Worm (Caenorhabditis elegans) whole organism, L1 larva: Measurements from ENCODE around the gene twk-6.

ENCODE experiments used
- C04F5.9 ChIP-seq: sonication (generic microtip); optimal IDR thresholded peaks from 2 replicates; lab custom pipeline; 2016; ENCODE audit warnings: missing genetic modification characterization, missing compliant biosample characterization
- C34B4.2 ChIP-seq: sonication (generic microtip); optimal IDR thresholded peaks from 2 replicates; lab custom pipeline; 2017; ENCODE audit warnings: mild to moderate bottlenecking, missing genetic modification characterization, missing compliant biosample characterization
- F16B12.6 ChIP-seq: fragments of 150-350 bp; optimal IDR thresholded peaks from 2 replicates; lab custom pipeline; 2014; ENCODE audit warnings: missing biosample characterization, missing genetic modification characterization
- Y116A8C.19 ChIP-seq: sonication (generic microtip); optimal IDR thresholded peaks from 2 replicates; lab custom pipeline; 2016; ENCODE audit warnings: missing compliant biosample characterization, missing genetic modification characterization, borderline replicate concordance
- aha-1 ChIP-seq: fragments of 150-350 bp; optimal IDR thresholded peaks from 2 replicates; lab custom pipeline; 2014; ENCODE audit warnings: missing biosample characterization, missing genetic modification characterization
- alr-1 ChIP-seq: fragments of 200-800 bp; sonication (Bioruptor generic); optimal IDR thresholded peaks from 2 replicates; lab custom pipeline; 2018; ENCODE audit warnings: borderline replicate concordance, mild to moderate bottlenecking, missing genetic modification characterization, missing compliant biosample characterization
- ceh-8 ChIP-seq: fragments of 200-800 bp; sonication (Bioruptor generic); optimal IDR thresholded peaks from 2 replicates; lab custom pipeline; 2018; ENCODE audit warnings: mild to moderate bottlenecking, missing genetic modification characterization, moderate library complexity, missing compliant biosample characterization
- ceh-82 ChIP-seq, 3 experiments: fragments of 150-350 bp in 1 of 3; sonication (generic microtip) in 2 of 3; optimal IDR thresholded peaks; 2 replicates each; lab custom pipeline; 2014 to 2017; ENCODE audit warnings: missing biosample characterization in 3 of 3, missing genetic modification characterization in 3 of 3
- ces-1 ChIP-seq: fragments of 150-350 bp; optimal IDR thresholded peaks from 2 replicates; lab custom pipeline; 2014; ENCODE audit warnings: missing biosample characterization, missing genetic modification reagents, missing genetic modification characterization
- dpl-1 ChIP-seq, 3 experiments: fragments of 150-350 bp in 2 of 3; sonication (generic microtip) in 1 of 3; optimal IDR thresholded peaks; 2 replicates each; lab custom pipeline; 2014 to 2017; ENCODE audit warnings: missing biosample characterization in 3 of 3, missing genetic modification characterization in 3 of 3, missing genetic modification reagents in 3 of 3
- efl-1 ChIP-seq, 4 experiments: fragments of 150-350 bp; optimal IDR thresholded peaks in 3 of 4; peaks in 1 of 4; 1 replicate in 1 of 4; 2 replicates in 3 of 4; lab custom pipeline; 2014; ENCODE audit warnings: missing biosample characterization in 2 of 4, missing genetic modification characterization in 2 of 4, missing genetic modification reagents in 2 of 4
- egl-13 ChIP-seq: sonication (generic microtip); optimal IDR thresholded peaks from 2 replicates; lab custom pipeline; 2016; ENCODE audit warnings: missing genotype, missing genetic modification reagents, missing genetic modification characterization, missing compliant biosample characterization
- egl-27 ChIP-seq, 2 experiments: fragments of 150-350 bp in 1 of 2; sonication (generic microtip); optimal IDR thresholded peaks; 3 replicates each; lab custom pipeline; 2017 to 2018; ENCODE audit warnings: missing biosample characterization in 2 of 2, missing genetic modification characterization in 2 of 2, missing genetic modification reagents in 2 of 2
- elt-2 ChIP-seq: sonication (generic microtip); optimal IDR thresholded peaks from 2 replicates; lab custom pipeline; 2016; ENCODE audit warnings: missing genetic modification characterization, mild to moderate bottlenecking, inconsistent platforms, missing compliant biosample characterization, missing genetic modification reagents
- elt-3 ChIP-seq, 6 experiments: fragments of 150-350 bp in 1 of 6; sonication (generic microtip); optimal IDR thresholded peaks; 2 replicates each; lab custom pipeline; 2017 to 2018; ENCODE audit warnings: missing biosample characterization in 6 of 6, missing genetic modification characterization in 6 of 6, inconsistent platforms in 1 of 6
- fkh-4 ChIP-seq: sonication (generic microtip); optimal IDR thresholded peaks from 2 replicates; lab custom pipeline; 2016; ENCODE audit warnings: missing compliant biosample characterization, missing genetic modification characterization, borderline replicate concordance
- fkh-8 ChIP-seq: sonication (generic microtip); optimal IDR thresholded peaks from 2 replicates; lab custom pipeline; 2016; ENCODE audit warnings: mild to moderate bottlenecking, missing genetic modification characterization, missing compliant biosample characterization
- fos-1 ChIP-seq: fragments of 150-350 bp; optimal IDR thresholded peaks from 2 replicates; lab custom pipeline; 2014; ENCODE audit warnings: missing biosample characterization, missing genetic modification characterization
- grh-1 ChIP-seq: fragments of 200-800 bp; sonication (Bioruptor generic); IDR thresholded peaks from 2 replicates; pipeline ENCODE4 v1.3.6; 2022; ENCODE audit warnings: missing genetic modification reagents, missing genetic modification characterization, missing compliant biosample characterization
- hlh-17 ChIP-seq: fragments of 200-800 bp; sonication (Bioruptor generic); optimal IDR thresholded peaks from 2 replicates; lab custom pipeline; 2018; ENCODE audit warnings: missing genetic modification characterization, mild to moderate bottlenecking, missing compliant biosample characterization, moderate library complexity, borderline replicate concordance
- irx-1 ChIP-seq: sonication (generic microtip); optimal IDR thresholded peaks from 2 replicates; lab custom pipeline; 2016; ENCODE audit warnings: missing genetic modification characterization, missing compliant biosample characterization
- jun-1 ChIP-seq: fragments of 150-350 bp; optimal IDR thresholded peaks from 2 replicates; lab custom pipeline; 2014; ENCODE audit warnings: missing biosample characterization, missing genetic modification reagents, missing genetic modification characterization
- lin-13 ChIP-seq: fragments of 150-350 bp; optimal IDR thresholded peaks from 2 replicates; lab custom pipeline; 2014; ENCODE audit warnings: missing biosample characterization, missing genetic modification reagents, missing genetic modification characterization
- lin-15B ChIP-seq: fragments of 150-350 bp; sonication (generic microtip); optimal IDR thresholded peaks from 3 replicates; lab custom pipeline; 2014; ENCODE audit warnings: missing biosample characterization, missing genetic modification characterization
- lin-35 ChIP-seq, 2 experiments: fragments of 150-350 bp; optimal IDR thresholded peaks; 2 replicates each; lab custom pipeline; 2014; ENCODE audit warnings: missing biosample characterization in 2 of 2, missing genetic modification characterization in 2 of 2, missing genetic modification reagents in 2 of 2
- lsy-2 ChIP-seq, 2 experiments: fragments of 150-350 bp; optimal IDR thresholded peaks; 2 replicates each; lab custom pipeline; 2014; ENCODE audit warnings: missing biosample characterization in 2 of 2, missing genetic modification characterization in 2 of 2
- mab-9 ChIP-seq: fragments of 200-800 bp; sonication (Bioruptor generic); IDR thresholded peaks from 2 replicates; pipeline ENCODE4 v1.3.6; 2022; ENCODE audit warnings: missing genetic modification reagents, missing genetic modification characterization, missing compliant biosample characterization
- nhr-19 ChIP-seq: fragments of 200-800 bp; sonication (Bioruptor generic); conservative IDR thresholded peaks from 2 replicates; pipeline ENCODE4 v1.3.6; 2022; ENCODE audit warnings: missing genetic modification characterization, missing compliant biosample characterization
- nhr-20 ChIP-seq: sonication (generic microtip); optimal IDR thresholded peaks from 2 replicates; lab custom pipeline; 2016; ENCODE audit warnings: mild to moderate bottlenecking, missing genetic modification characterization, missing compliant biosample characterization
- nhr-28 ChIP-seq: fragments of 150-350 bp; optimal IDR thresholded peaks from 2 replicates; lab custom pipeline; 2014; ENCODE audit warnings: missing biosample characterization, missing genetic modification characterization
- nhr-47 ChIP-seq: sonication (generic microtip); optimal IDR thresholded peaks from 2 replicates; lab custom pipeline; 2016; ENCODE audit warnings: mild to moderate bottlenecking, missing genetic modification characterization, moderate library complexity, missing compliant biosample characterization
- nhr-71 ChIP-seq: sonication (generic microtip); optimal IDR thresholded peaks from 2 replicates; lab custom pipeline; 2016; ENCODE audit warnings: mild to moderate bottlenecking, missing genetic modification characterization, moderate library complexity, missing compliant biosample characterization
- nhr-77 ChIP-seq: fragments of 150-350 bp; optimal IDR thresholded peaks from 2 replicates; lab custom pipeline; 2014; ENCODE audit warnings: missing biosample characterization, missing genetic modification characterization
- nhr-85 ChIP-seq: sonication (generic microtip); peaks from one replicate; lab custom pipeline; 2016; ENCODE audit warnings: missing genetic modification characterization, inconsistent platforms, missing compliant biosample characterization
- nhr-90 ChIP-seq: sonication (generic microtip); optimal IDR thresholded peaks from 2 replicates; lab custom pipeline; 2016; ENCODE audit warnings: mild to moderate bottlenecking, missing genetic modification characterization, missing compliant biosample characterization; ENCODE audit not compliant: poor library complexity
- pax-3 ChIP-seq: fragments of 200-800 bp; sonication (Bioruptor generic); optimal IDR thresholded peaks from 2 replicates; lab custom pipeline; 2018; ENCODE audit warnings: mild to moderate bottlenecking, missing genetic modification characterization, moderate library complexity, missing compliant biosample characterization
- pqm-1 ChIP-seq: sonication (generic microtip); optimal IDR thresholded peaks from 3 replicates; lab custom pipeline; 2017; ENCODE audit warnings: missing biosample characterization, missing genetic modification characterization
- rnt-1 ChIP-seq: sonication (generic microtip); optimal IDR thresholded peaks from 2 replicates; lab custom pipeline; 2016; ENCODE audit warnings: mild to moderate bottlenecking, missing genetic modification characterization, moderate library complexity, missing compliant biosample characterization
- skn-1 ChIP-seq: fragments of 150-350 bp; optimal IDR thresholded peaks from 2 replicates; lab custom pipeline; 2014; ENCODE audit warnings: missing biosample characterization, missing genetic modification characterization
- snu-23 ChIP-seq: sonication (generic microtip); optimal IDR thresholded peaks from 2 replicates; lab custom pipeline; 2016; ENCODE audit warnings: missing genetic modification characterization, missing compliant biosample characterization
- sox-4 ChIP-seq: sonication (generic microtip); optimal IDR thresholded peaks from 2 replicates; lab custom pipeline; 2016; ENCODE audit warnings: missing genetic modification characterization, missing compliant biosample characterization
- sup-37 ChIP-seq: fragments of 200-800 bp; sonication (Bioruptor generic); optimal IDR thresholded peaks from 2 replicates; lab custom pipeline; 2018; ENCODE audit warnings: mild to moderate bottlenecking, missing genetic modification characterization, missing compliant biosample characterization
- swsn-7 ChIP-seq: sonication (generic microtip); optimal IDR thresholded peaks from 2 replicates; lab custom pipeline; 2016; ENCODE audit warnings: missing genetic modification characterization, missing compliant biosample characterization
- tbx-2 ChIP-seq: sonication (generic microtip); optimal IDR thresholded peaks from 2 replicates; lab custom pipeline; 2016; ENCODE audit warnings: missing genetic modification characterization, missing compliant biosample characterization
- tlp-1 ChIP-seq: fragments of 150-350 bp; optimal IDR thresholded peaks from 2 replicates; lab custom pipeline; 2014; ENCODE audit warnings: missing biosample characterization, missing genetic modification characterization
- unc-30 ChIP-seq: sonication (generic microtip); optimal IDR thresholded peaks from 2 replicates; lab custom pipeline; 2017; ENCODE audit warnings: missing biosample characterization, missing genetic modification characterization
- unc-86 ChIP-seq: sonication (generic microtip); optimal IDR thresholded peaks from 2 replicates; lab custom pipeline; 2016; ENCODE audit warnings: missing genetic modification characterization, missing compliant biosample characterization
- xbp-1 ChIP-seq: sonication (generic microtip); optimal IDR thresholded peaks from 2 replicates; lab custom pipeline; 2016; ENCODE audit warnings: missing genetic modification characterization, missing compliant biosample characterization

The twk-6 gene

ce11 chrIII:4715088-4715487 lies 27.6 kb upstream of the twk-6 start, which contains the start of gene him-18:
Gene him-18, minus strand, starts transcription at chrIII:4715188.
- TF ChIP-seq Y116A8C.19 (tag; lab: Kevin White, UChicago), result no peak
- no peak for TF ChIP-seq egl-27 (tag; optimal IDR thresholded peaks at IDR 0.05; lab: Kevin White, UChicago)
- TF ChIP-seq alr-1, result no peak
- TF ChIP-seq pqm-1 (tag; lab: Kevin White, UChicago), result no peak
- no peak for TF ChIP-seq tlp-1 (tag; lab: Kevin White, UChicago)
- TF ChIP-seq elt-3 (tag; optimal IDR thresholded peaks at IDR 0.05; lab: Kevin White, UChicago), result no peak
- no peak for TF ChIP-seq C34B4.2 (tag; lab: Kevin White, UChicago)
- TF ChIP-seq fos-1 (tag; lab: Kevin White, UChicago), result no peak
- TF ChIP-seq sox-4 (tag; lab: Kevin White, UChicago), result no peak

ce11 chrIII:4720620-4721227 lies 22.0 kb upstream of the twk-6 start, which contains the start of gene emb-5:
Gene emb-5, minus strand, starts transcription at chrIII:4720670.
- TF ChIP-seq nhr-90 (tag; lab: Kevin White, UChicago), result peak; percentile 54
- TF ChIP-seq lin-35 (GFP tag; optimal IDR thresholded peaks at IDR 0.05; lab: Kevin White, UChicago), result peak; percentile 96 to 98
- peak; percentile 80 for TF ChIP-seq nhr-85 (tag; lab: Kevin White, UChicago)
- TF ChIP-seq snu-23 (GFP tag; lab: Kevin White, UChicago), result peak; percentile 77
- peak; percentile 28 for TF ChIP-seq pax-3 (tag; lab: Kevin White, UChicago)
- TF ChIP-seq hlh-17 (GFP tag; lab: Kevin White, UChicago), result no peak
- peak; percentile 61 for TF ChIP-seq swsn-7 (tag; lab: Kevin White, UChicago)
- peak; percentile 72 for TF ChIP-seq xbp-1 (tag; lab: Kevin White, UChicago)
- TF ChIP-seq F16B12.6, result peak; percentile 58
- TF ChIP-seq tbx-2 (tag; lab: Kevin White, UChicago), result no peak
- peak; percentile 76 for TF ChIP-seq nhr-19 (GFP tag; lab: Robert Waterston, UW)
- peak; percentile 74 for TF ChIP-seq lin-15B (tag; lab: Kevin White, UChicago)
- TF ChIP-seq nhr-20 (tag; lab: Kevin White, UChicago), result peak; percentile 67
- no peak for TF ChIP-seq unc-30 (tag; lab: Kevin White, UChicago)
- peak; percentile 62 for TF ChIP-seq lin-13 (GFP tag; lab: Kevin White, UChicago)
- TF ChIP-seq C04F5.9 (tag; lab: Kevin White, UChicago), result peak; percentile 65
- TF ChIP-seq ceh-8 (GFP tag; lab: Kevin White, UChicago), result no peak
- TF ChIP-seq aha-1, result no peak
- TF ChIP-seq nhr-71 (tag; lab: Kevin White, UChicago), result peak; percentile 79
- TF ChIP-seq alr-1, result no peak
- TF ChIP-seq fos-1 (tag; lab: Kevin White, UChicago), result peak; percentile 39
- TF ChIP-seq ceh-82 (tag; optimal IDR thresholded peaks at IDR 0.05; lab: Kevin White, UChicago), result peak; percentile 30 to 85 (median 74)
- peak; percentile 61 for TF ChIP-seq unc-86 (tag; lab: Kevin White, UChicago)
- peak in 1 of 2 experiments; percentile 76 for TF ChIP-seq lsy-2 (tag; optimal IDR thresholded peaks at IDR 0.05; lab: Kevin White, UChicago)
- TF ChIP-seq jun-1, result peak; percentile 59
- no peak for TF ChIP-seq fkh-4 (tag; lab: Kevin White, UChicago)
- peak; percentile 9 for TF ChIP-seq elt-2
- peak; percentile 71 for TF ChIP-seq skn-1 (tag; lab: Kevin White, UChicago)
- TF ChIP-seq efl-1 (optimal IDR thresholded peaks at IDR 0.05; lab: Kevin White, UChicago), result peak; percentile 76 to 97
- peak; percentile 97 to 100 for TF ChIP-seq efl-1 (GFP tag; optimal IDR thresholded peaks at IDR 0.05 in 1 of 2; lab: Kevin White, UChicago)
- TF ChIP-seq fkh-8, result peak; percentile 62
- peak; percentile 77 for TF ChIP-seq nhr-47 (tag; lab: Kevin White, UChicago)
- peak; percentile 44 for TF ChIP-seq irx-1 (tag; lab: Kevin White, UChicago)
- TF ChIP-seq grh-1, result peak; percentile 58; the same call in 1 of the 2 replicates
- TF ChIP-seq dpl-1 (GFP tag; optimal IDR thresholded peaks at IDR 0.05; lab: Kevin White, UChicago), result peak; percentile 95 to 97 (median 96)
- peak; percentile 36 for TF ChIP-seq sup-37 (GFP tag; lab: Kevin White, UChicago)
- no peak for TF ChIP-seq egl-13 (tag; lab: Kevin White, UChicago)
- TF ChIP-seq nhr-77 (tag; lab: Kevin White, UChicago), result peak; percentile 28
- TF ChIP-seq rnt-1 (tag; lab: Kevin White, UChicago), result peak; percentile 86
- TF ChIP-seq mab-9 (GFP tag; lab: Robert Waterston, UW), result peak; percentile 40; the same call in 1 of the 2 replicates
- TF ChIP-seq nhr-28 (tag; lab: Kevin White, UChicago), result no peak
- TF ChIP-seq ces-1, result no peak
